Worm (Caenorhabditis elegans): ENCODE results near the gene tmem-258.

tmem-258 gene

DNA sequence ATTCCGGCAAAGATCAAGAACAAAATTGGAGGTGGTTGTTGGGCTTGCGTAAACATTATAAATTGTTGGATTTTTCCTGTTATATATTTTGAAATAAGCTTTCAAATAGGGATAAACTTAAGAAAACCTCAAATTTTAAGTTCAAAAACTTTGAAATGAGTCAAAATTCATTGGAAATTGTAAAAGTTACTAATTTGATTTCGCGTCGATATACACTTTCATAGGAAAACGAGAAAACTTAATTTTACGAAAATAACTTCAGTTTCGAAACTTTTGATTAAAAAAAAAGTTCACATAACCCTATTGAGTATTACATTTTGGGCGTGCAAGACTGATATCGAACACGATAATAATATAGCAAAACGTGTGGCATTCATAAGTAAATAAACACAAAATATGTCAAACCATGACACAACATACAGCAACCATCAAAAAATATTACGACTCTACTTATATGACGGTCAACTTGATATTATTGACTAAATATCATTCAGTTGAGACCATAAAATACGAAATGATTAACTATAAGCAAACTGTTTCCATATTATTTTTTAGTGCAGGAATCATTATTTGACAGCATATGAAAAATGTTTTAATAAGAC lies 33.3 kb downstream of the tmem-258 start:
- TF ChIP-seq xbp-1 (tag; optimal IDR thresholded peaks at IDR 0.05) (no peak), nhr-28 (tag; optimal IDR thresholded peaks at IDR 0.05) (no peak), efl-1 (optimal IDR thresholded peaks at IDR 0.05) (no peak), efl-1 (GFP tag; optimal IDR thresholded peaks at IDR 0.05 in 1 of 2) (peak in 1 of 2 experiments; percentile 91)

DNA sequence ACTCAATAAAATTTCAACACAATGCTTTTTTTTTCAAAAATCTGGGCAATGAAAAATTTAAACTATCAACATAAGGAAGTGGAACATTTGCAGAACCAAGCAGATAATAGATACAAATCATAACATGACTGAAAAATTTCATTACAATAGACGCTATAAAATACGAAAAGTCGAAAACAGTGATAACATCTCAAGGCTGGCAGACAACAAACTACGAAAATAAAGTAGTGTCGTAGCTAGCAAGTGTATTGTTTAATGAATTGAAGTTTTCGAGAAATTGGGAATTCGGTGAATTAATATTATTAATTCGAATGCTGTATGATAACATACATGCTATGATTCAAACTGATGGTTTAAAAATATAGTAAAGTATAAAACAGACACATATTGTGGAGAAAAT lies 33.8 kb downstream of the tmem-258 start:
- TF ChIP-seq efl-1 (optimal IDR thresholded peaks at IDR 0.05) (no peak), efl-1 (GFP tag; optimal IDR thresholded peaks at IDR 0.05 in 1 of 2) (peak in 1 of 2 experiments; percentile 6), sup-37 (GFP tag; optimal IDR thresholded peaks at IDR 0.05) (no peak)

DNA sequence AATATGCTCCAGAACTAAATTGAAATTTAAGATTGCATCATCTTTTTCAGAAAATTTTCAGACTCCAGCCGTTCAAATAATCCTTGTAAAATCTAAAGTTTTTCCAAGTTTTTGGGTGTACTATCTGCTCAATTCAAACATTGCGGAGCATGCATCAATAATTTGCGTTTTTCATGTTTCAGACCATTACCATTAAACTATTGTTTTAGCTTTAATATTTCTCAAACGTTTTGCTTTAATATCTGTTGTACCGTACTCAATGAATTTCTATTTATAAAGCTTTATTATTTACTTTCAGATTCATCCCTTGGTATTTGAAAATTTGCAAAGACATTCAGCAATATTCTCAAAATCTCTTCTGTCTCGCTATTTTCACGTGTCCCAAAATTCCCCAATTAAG lies 40.3 kb downstream of the tmem-258 start, which contains the start of gene odr-2:
Gene odr-2, plus strand, starts transcription at position 301 of the 400 bp plus-strand sequence.
- TF ChIP-seq nhr-85 (tag) (no peak), fkh-8 (tag; optimal IDR thresholded peaks at IDR 0.05) (no peak), vab-15 (tag; optimal IDR thresholded peaks at IDR 0.05) (no peak), nhr-47 (tag; optimal IDR thresholded peaks at IDR 0.05) (no peak), rnt-1 (tag; optimal IDR thresholded peaks at IDR 0.05) (no peak), unc-130 (tag; optimal IDR thresholded peaks at IDR 0.05) (no peak), C34B4.2 (tag; optimal IDR thresholded peaks at IDR 0.05) (no peak), nhr-28 (tag; optimal IDR thresholded peaks at IDR 0.05) (no peak), ceh-8 (GFP tag; optimal IDR thresholded peaks at IDR 0.05) (no peak), unc-86 (tag; optimal IDR thresholded peaks at IDR 0.05) (no peak), lin-35 (GFP tag; optimal IDR thresholded peaks at IDR 0.05) (no peak)

DNA sequence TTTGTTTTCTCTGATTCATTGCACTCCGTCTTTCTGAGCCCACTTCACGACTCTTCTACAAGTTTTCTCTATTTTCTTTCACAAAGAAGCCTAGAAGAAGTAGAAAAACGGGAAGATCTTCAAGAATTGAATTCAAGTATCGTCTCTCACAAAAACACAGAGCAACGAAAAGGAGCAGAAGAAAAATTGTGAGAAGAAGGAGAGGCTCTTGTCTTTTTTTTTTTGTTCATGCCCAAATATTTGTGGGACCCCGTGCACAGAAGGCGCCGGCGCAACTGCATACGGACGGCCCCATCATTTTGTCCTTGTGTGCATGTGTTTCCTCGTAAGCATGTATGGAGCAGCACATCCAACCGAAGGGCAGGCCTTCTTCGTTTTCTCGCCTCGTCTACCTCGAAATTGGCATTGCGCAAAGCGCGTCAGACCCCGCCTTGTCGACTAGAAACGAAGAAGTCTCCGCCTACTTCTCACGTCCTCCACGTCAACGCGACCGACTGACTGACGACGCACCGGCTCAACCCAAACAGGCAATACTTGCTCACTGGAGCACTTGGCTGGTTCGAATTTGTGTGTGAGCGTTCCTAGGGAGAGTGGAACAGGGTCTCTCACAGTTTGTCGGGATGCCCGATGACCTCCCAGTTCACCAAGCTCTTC lies 43.7 kb downstream of the tmem-258 start:
- TF ChIP-seq fkh-10 (GFP tag; optimal IDR thresholded peaks at IDR 0.05): peak; percentile 60
- TF ChIP-seq efl-3 (GFP tag; optimal IDR thresholded peaks at IDR 0.05): no peak
- no peak for TF ChIP-seq nhr-28 (tag; optimal IDR thresholded peaks at IDR 0.05)
- no peak for TF ChIP-seq egl-27 (tag; optimal IDR thresholded peaks at IDR 0.05)
- peak; percentile 44 for TF ChIP-seq lin-14 (GFP tag; optimal IDR thresholded peaks at IDR 0.05)
- no peak for TF ChIP-seq lin-39 (tag; optimal IDR thresholded peaks at IDR 0.05)
- TF ChIP-seq mdl-1 (tag; optimal IDR thresholded peaks at IDR 0.05): no peak

DNA sequence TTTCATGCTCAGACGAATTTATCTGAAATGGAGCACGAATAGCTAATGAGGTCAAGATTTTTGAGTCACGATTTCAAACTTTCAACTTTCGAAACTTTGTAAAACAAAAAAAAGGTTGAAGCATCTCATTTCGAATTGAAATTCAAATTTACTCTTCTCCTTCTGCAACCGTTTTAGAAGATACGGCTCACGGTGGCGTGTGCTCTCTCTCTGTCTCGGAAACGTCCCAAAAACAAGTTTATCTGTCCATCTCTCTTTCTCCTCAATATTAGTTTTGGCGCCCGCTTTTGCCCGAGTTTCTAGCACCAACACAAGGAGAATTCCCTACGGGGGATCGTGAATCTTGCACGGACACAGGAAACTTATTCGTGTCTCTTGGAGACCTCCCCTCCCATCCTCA lies 47.4 kb downstream of the tmem-258 start:
- TF ChIP-seq egl-13 (tag; optimal IDR thresholded peaks at IDR 0.05): no peak
- TF ChIP-seq lin-14 (GFP tag; optimal IDR thresholded peaks at IDR 0.05): peak; percentile 26
- TF ChIP-seq fkh-10 (GFP tag; optimal IDR thresholded peaks at IDR 0.05): peak; percentile 55
- TF ChIP-seq ceh-88 (GFP tag; IDR thresholded peaks at IDR 0.05): no peak

DNA sequence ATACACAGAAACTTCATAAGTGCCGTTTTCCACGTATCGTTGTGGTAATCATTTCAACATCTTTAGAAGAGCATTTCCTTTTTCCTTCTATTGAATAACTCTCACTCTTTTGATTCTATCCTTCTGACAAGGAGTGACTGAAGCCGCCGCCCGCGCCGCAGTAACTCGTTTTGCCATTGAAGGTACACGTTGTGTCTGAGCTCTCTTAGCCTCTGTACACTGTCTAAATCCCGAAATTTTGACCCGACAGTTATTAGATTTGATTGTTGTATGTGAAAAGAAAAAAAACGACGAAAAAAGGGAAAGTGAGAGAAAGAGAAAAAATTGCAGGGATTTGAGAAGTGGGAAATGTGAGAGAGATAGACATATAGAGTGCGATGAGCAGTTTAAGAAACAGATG lies 48.3 kb downstream of the tmem-258 start:
- TF ChIP-seq ztf-4 (tag; optimal IDR thresholded peaks at IDR 0.05): no peak
- no peak for TF ChIP-seq ceh-8 (GFP tag; optimal IDR thresholded peaks at IDR 0.05)
- no peak for TF ChIP-seq nhr-84 (tag; optimal IDR thresholded peaks at IDR 0.05)
- no peak for TF ChIP-seq unc-30 (tag; optimal IDR thresholded peaks at IDR 0.05)
- TF ChIP-seq mdl-1 (tag; optimal IDR thresholded peaks at IDR 0.05): no peak
- no peak for TF ChIP-seq ets-5 (GFP tag; IDR thresholded peaks at IDR 0.05)
- TF ChIP-seq aha-1 (tag; optimal IDR thresholded peaks at IDR 0.05): no peak
- TF ChIP-seq nhr-71 (tag; optimal IDR thresholded peaks at IDR 0.05): peak; percentile 28
- TF ChIP-seq lsy-2 (tag; optimal IDR thresholded peaks at IDR 0.05): peak in 1 of 2 experiments; percentile 23
- no peak for TF ChIP-seq sup-37 (GFP tag; optimal IDR thresholded peaks at IDR 0.05)
- TF ChIP-seq egl-27 (tag; optimal IDR thresholded peaks at IDR 0.05): no peak
- no peak for TF ChIP-seq grh-1 (GFP tag; IDR thresholded peaks at IDR 0.05)
- TF ChIP-seq lin-15B (tag; optimal IDR thresholded peaks at IDR 0.05): no peak
- peak; percentile 63 for TF ChIP-seq ces-1 (GFP tag; optimal IDR thresholded peaks at IDR 0.05)
- TF ChIP-seq snpc-4 (tag; optimal IDR thresholded peaks at IDR 0.05): no peak
- no peak for TF ChIP-seq pax-3 (tag; optimal IDR thresholded peaks at IDR 0.05)
- TF ChIP-seq vab-15 (tag; optimal IDR thresholded peaks at IDR 0.05): no peak
- TF ChIP-seq blmp-1 (tag; optimal IDR thresholded peaks at IDR 0.05): peak; percentile 22
- no peak for TF ChIP-seq zag-1 (tag; optimal IDR thresholded peaks at IDR 0.05)
- no peak for TF ChIP-seq elt-3 (tag; optimal IDR thresholded peaks at IDR 0.05)
- TF ChIP-seq hlh-4 (tag; optimal IDR thresholded peaks at IDR 0.05): no peak
- TF ChIP-seq fos-1 (tag; optimal IDR thresholded peaks at IDR 0.05): no peak
- TF ChIP-seq egl-13 (tag; optimal IDR thresholded peaks at IDR 0.05): no peak
- TF ChIP-seq nhr-85 (tag): no peak
- peak; percentile 79 for TF ChIP-seq lin-14 (GFP tag; optimal IDR thresholded peaks at IDR 0.05)
- peak; percentile 89 for TF ChIP-seq fkh-10 (GFP tag; optimal IDR thresholded peaks at IDR 0.05)

Data from whole organism, L1 larva.